Worm (Caenorhabditis elegans) whole organism, mixed stage, embryonic: ENCODE measurements around the gene rpl-5.

Source experiments
- ceh-43 ChIP-seq: fragments of 200-800 bp; sonication (Bioruptor generic); optimal IDR thresholded peaks from 2 replicates; lab custom pipeline; 2018; ENCODE audit warnings: mild to moderate bottlenecking, missing genetic modification characterization, moderate library complexity, missing compliant biosample characterization
- cnd-1 ChIP-seq: fragments of 200-800 bp; sonication (Bioruptor generic); optimal IDR thresholded peaks from 2 replicates; lab custom pipeline; 2018; ENCODE audit warnings: mild to moderate bottlenecking, missing genetic modification characterization, missing compliant biosample characterization
- drap-1 ChIP-seq: fragments of 200-800 bp; sonication (Bioruptor generic); optimal IDR thresholded peaks from 3 replicates; lab custom pipeline; 2018; ENCODE audit warnings: mild to moderate bottlenecking, missing genetic modification characterization, missing compliant biosample characterization
- flh-1 ChIP-seq: fragments of 200-800 bp; sonication (Bioruptor generic); optimal IDR thresholded peaks from 2 replicates; lab custom pipeline; 2018; ENCODE audit warnings: mild to moderate bottlenecking, missing genetic modification characterization, moderate library complexity, missing compliant biosample characterization
- lsy-2 ChIP-seq: fragments of 150-350 bp; optimal IDR thresholded peaks from 2 replicates; lab custom pipeline; 2014; ENCODE audit warnings: missing biosample characterization, missing genetic modification characterization
- mep-1 ChIP-seq: fragments of 150-350 bp; optimal IDR thresholded peaks from 2 replicates; lab custom pipeline; 2017; ENCODE audit warnings: missing biosample characterization, missing genetic modification reagents, missing genetic modification characterization, inconsistent platforms
- mls-2 ChIP-seq: sonication (generic microtip); optimal IDR thresholded peaks from 2 replicates; lab custom pipeline; 2016; ENCODE audit warnings: mild to moderate bottlenecking, missing genetic modification characterization, moderate library complexity, missing compliant biosample characterization
- nhr-237 ChIP-seq: fragments of 150-350 bp; optimal IDR thresholded peaks from 2 replicates; lab custom pipeline; 2014; ENCODE audit warnings: missing biosample characterization, missing genetic modification characterization
- nhr-28 ChIP-seq: fragments of 150-350 bp; optimal IDR thresholded peaks from 2 replicates; lab custom pipeline; 2014; ENCODE audit warnings: missing biosample characterization, missing genetic modification characterization
- pha-4 ChIP-seq: fragments of 150-350 bp; optimal IDR thresholded peaks from 2 replicates; lab custom pipeline; 2018; ENCODE audit warnings: missing biosample characterization, missing genetic modification reagents, missing genetic modification characterization
- snpc-4 ChIP-seq: fragments of 150-350 bp; optimal IDR thresholded peaks from 2 replicates; lab custom pipeline; 2014; ENCODE audit warnings: missing biosample characterization, missing genetic modification characterization
- sptf-1 ChIP-seq: sonication (generic microtip); optimal IDR thresholded peaks from 2 replicates; lab custom pipeline; 2017; ENCODE audit warnings: mild to moderate bottlenecking, missing genetic modification characterization, moderate library complexity, missing compliant biosample characterization
- unc-39 ChIP-seq: fragments of 150-350 bp; optimal IDR thresholded peaks from 2 replicates; lab custom pipeline; 2014; ENCODE audit warnings: missing biosample characterization, missing genetic modification characterization
- unc-62 ChIP-seq: fragments of 150-350 bp; optimal IDR thresholded peaks from 2 replicates; lab custom pipeline; 2014; ENCODE audit warnings: missing biosample characterization, missing genetic modification reagents, missing genetic modification characterization

DNA sequence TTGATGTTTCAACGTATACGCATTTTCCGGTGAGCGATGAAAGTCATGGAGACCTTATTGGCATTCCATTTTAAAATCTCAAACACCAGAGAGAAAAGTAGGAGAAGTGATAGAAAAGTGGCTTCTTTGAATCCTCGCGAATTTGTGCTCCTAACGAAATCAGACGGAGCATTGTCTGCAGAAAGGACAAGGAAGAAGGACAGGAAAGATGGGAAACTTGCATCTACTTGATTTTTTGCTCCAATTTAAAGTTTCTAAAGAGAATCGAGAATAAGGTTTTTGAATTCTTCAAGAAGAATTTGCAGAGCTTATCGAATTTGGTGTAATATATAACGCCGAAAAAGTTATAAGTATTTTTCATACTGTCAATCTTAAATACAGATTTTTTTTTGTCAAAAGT lies 18.6 kb upstream of the rpl-5 start:
- TF ChIP-seq drap-1 (GFP tag; lab: Kevin White, UChicago): no peak
- no peak for TF ChIP-seq nhr-237 (tag; lab: Kevin White, UChicago)
- TF ChIP-seq mep-1: no peak
- no peak for TF ChIP-seq unc-39
- no peak for TF ChIP-seq cnd-1
- TF ChIP-seq snpc-4: no peak
- TF ChIP-seq ceh-43: no peak
- no peak for TF ChIP-seq mls-2
- TF ChIP-seq lsy-2 (tag; lab: Kevin White, UChicago): no peak
- TF ChIP-seq sptf-1 (tag; lab: Kevin White, UChicago): no peak
- TF ChIP-seq nhr-28: no peak
- no peak for TF ChIP-seq unc-62 (GFP tag; lab: Kevin White, UChicago)
- TF ChIP-seq pha-4 (tag; lab: Kevin White, UChicago): no peak
- TF ChIP-seq flh-1 (GFP tag; lab: Kevin White, UChicago): no peak
